Fruit fly (Drosophila melanogaster) whole organism, prepupa: Measurements from ENCODE around the gene CG12480.

Source experiments
- CG4318 ChIP-seq: fragments of 200-800 bp; sonication (Bioruptor generic); optimal IDR thresholded peaks from 3 replicates; lab custom pipeline; 2017; ENCODE audit warnings: missing biosample characterization, mild to moderate bottlenecking, missing genetic modification characterization
- CG6854 ChIP-seq: fragments of 200-800 bp; sonication (Bioruptor generic); optimal IDR thresholded peaks from 2 replicates; lab custom pipeline; 2017; ENCODE audit warnings: missing biosample characterization, mild to moderate bottlenecking, missing genetic modification characterization
- Eip93F ChIP-seq: fragments of 200-800 bp; sonication (Bioruptor generic); optimal IDR thresholded peaks from 2 replicates; lab custom pipeline; 2016; ENCODE audit warnings: missing biosample characterization, mild to moderate bottlenecking, missing genetic modification characterization
- Lpt ChIP-seq: fragments of 200-800 bp; sonication (Bioruptor generic); optimal IDR thresholded peaks from 3 replicates; lab custom pipeline; 2016; ENCODE audit warnings: missing biosample characterization, missing genetic modification characterization
- OdsH ChIP-seq: fragments of 200-800 bp; sonication (Bioruptor generic); optimal IDR thresholded peaks from 3 replicates; lab custom pipeline; 2016; ENCODE audit warnings: missing biosample characterization, missing genetic modification characterization
- Sox14 ChIP-seq: fragments of 200-800 bp; sonication (Bioruptor generic); optimal IDR thresholded peaks from 3 replicates; lab custom pipeline; 2016; ENCODE audit warnings: missing biosample characterization, missing genetic modification characterization
- lz ChIP-seq: fragments of 200-800 bp; sonication (Bioruptor generic); optimal IDR thresholded peaks from 3 replicates; lab custom pipeline; 2016; ENCODE audit warnings: missing biosample characterization, missing genetic modification characterization

DNA sequence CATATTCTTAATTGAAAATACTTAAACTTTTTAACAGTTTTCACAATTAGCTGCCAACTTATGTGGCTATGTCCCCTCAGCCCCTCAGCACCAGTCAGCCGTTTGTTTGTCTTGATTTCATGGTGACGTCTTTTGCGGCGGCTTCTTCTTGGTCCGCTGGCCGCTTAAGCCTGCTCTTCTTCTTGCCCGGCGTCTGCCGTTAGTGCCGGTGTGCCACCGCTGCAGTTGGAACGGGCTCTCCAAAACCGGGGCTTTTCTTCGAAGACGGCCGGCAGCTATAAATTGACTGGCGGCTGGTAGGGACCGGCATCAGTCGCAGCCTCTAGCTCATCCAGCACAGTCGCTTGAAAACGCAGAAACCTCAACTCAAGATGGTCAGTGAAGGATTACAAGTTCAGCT is 5.1 kb downstream of the CG12480 start, which contains the start of gene CG1368:
- TF ChIP-seq Eip93F (no peak), CG4318 (GFP tag; lab: Kevin White, UChicago) (no peak), OdsH (GFP tag; lab: Kevin White, UChicago) (no peak), Sox14 (GFP tag; lab: Kevin White, UChicago) (no peak), Lpt (GFP tag; lab: Kevin White, UChicago) (no peak), lz (GFP tag; lab: Kevin White, UChicago) (no peak), CG6854 (no peak)
